Comparison of ENCODE assay signal across 4 fruit fly cellular contexts in genomic region chr3L:3862504-3863380, dm6.
TF ChIP-seq lines count a peak whose summit lies in the region.

No protein-coding gene starts in this region.

- TF ChIP-seq CTCF in whole organism, embryonic (GFP tag; optimal IDR thresholded peaks at IDR 0.05; lab: Kevin White, UChicago), result no peak

TF ChIP-seq in whole organism, embryonic, 481 proteins besides CTCF, POLR2A, EP300 and RAD21 (continues in another document):
- TF ChIP-seq stwl (tag; optimal IDR thresholded peaks at IDR 0.05; lab: Kevin White, UChicago) (peak; percentile 48), sna (GFP tag; IDR thresholded peaks at IDR 0.05; lab: Robert Waterston, UW; ENCODE audit: partially characterized antibody) (no peak), Hr39 (optimal IDR thresholded peaks at IDR 0.05; lab: Kevin White, UChicago) (no peak), CG5180 (GFP tag; optimal IDR thresholded peaks at IDR 0.05; lab: Kevin White, UChicago) (no peak), CG12942 (GFP tag; optimal IDR thresholded peaks at IDR 0.05; lab: Kevin White, UChicago) (peak; percentile 11), CG2875 (GFP tag; optimal IDR thresholded peaks at IDR 0.05; lab: Kevin White, UChicago) (peak; percentile 22), CG11456 (GFP tag; IDR thresholded peaks at IDR 0.05; lab: Robert Waterston, UW) (no peak), CHES-1-like (GFP tag; optimal IDR thresholded peaks at IDR 0.05; lab: Kevin White, UChicago) (peak; percentile 48), Nf-YA (GFP tag; IDR thresholded peaks at IDR 0.05; lab: Robert Waterston, UW) (no peak), sens-2 (GFP tag; IDR thresholded peaks at IDR 0.05; lab: Robert Waterston, UW) (peak; percentile 71), CG4854 (GFP tag; optimal IDR thresholded peaks at IDR 0.05; lab: Kevin White, UChicago) (peak; percentile 32), CG9797 (GFP tag; optimal IDR thresholded peaks at IDR 0.05; lab: Kevin White, UChicago) (no peak), CG11398 (GFP tag; optimal IDR thresholded peaks at IDR 0.05; lab: Kevin White, UChicago) (peak; percentile 72), CG6813 (GFP tag; optimal IDR thresholded peaks at IDR 0.05; lab: Kevin White, UChicago) (peak; percentile 63), slbo (GFP tag; IDR thresholded peaks at IDR 0.05; lab: Robert Waterston, UW) (peak; percentile 48), nom (GFP tag; optimal IDR thresholded peaks at IDR 0.05; lab: Kevin White, UChicago) (no peak), ERR (GFP tag; optimal IDR thresholded peaks at IDR 0.05; lab: Kevin White, UChicago) (peak; percentile 17), Taf1 (GFP tag; IDR thresholded peaks at IDR 0.05; lab: Robert Waterston, UW) (no peak), jigr1 (GFP tag; IDR thresholded peaks at IDR 0.05; lab: Robert Waterston, UW) (0 out of 3 replicates have a peak, but pooled peaks have one; percentile 39), Dp (GFP tag; optimal IDR thresholded peaks at IDR 0.05; lab: Kevin White, UChicago) (no peak), cwo (GFP tag; optimal IDR thresholded peaks at IDR 0.05; lab: Kevin White, UChicago) (no peak), CG15073 (GFP tag; optimal IDR thresholded peaks at IDR 0.05; lab: Kevin White, UChicago) (no peak), CG32767 (GFP tag; IDR thresholded peaks at IDR 0.05; lab: Robert Waterston, UW) (no peak)

TF ChIP-seq in whole organism, prepupa, 60 proteins besides CTCF, POLR2A, EP300 and RAD21 (continues in another document):
- TF ChIP-seq Eip78C (GFP tag; lab: Kevin White, UChicago) (peak; percentile 81), fkh (GFP tag; optimal IDR thresholded peaks at IDR 0.05; lab: Kevin White, UChicago) (peak; percentile 63), CG7368 (GFP tag; optimal IDR thresholded peaks at IDR 0.05; lab: Kevin White, UChicago) (no peak), Blimp-1 (GFP tag; optimal IDR thresholded peaks at IDR 0.05; lab: Kevin White, UChicago) (no peak), CG1621 (tag; optimal IDR thresholded peaks at IDR 0.05; lab: Kevin White, UChicago) (no peak), salr (GFP tag; optimal IDR thresholded peaks at IDR 0.05; lab: Kevin White, UChicago) (peak in 1 of 2 experiments; percentile 5), OdsH (GFP tag; optimal IDR thresholded peaks at IDR 0.05; lab: Kevin White, UChicago) (peak; percentile 40), cyc (GFP tag; optimal IDR thresholded peaks at IDR 0.05; lab: Kevin White, UChicago) (peak; percentile 11), Gug (GFP tag; IDR thresholded peaks at IDR 0.05; lab: Robert Waterston, UW) (no peak), ss (GFP tag; optimal IDR thresholded peaks at IDR 0.05; lab: Kevin White, UChicago) (peak in 1 of 2 experiments; percentile 60), Lpt (GFP tag; optimal IDR thresholded peaks at IDR 0.05; lab: Kevin White, UChicago) (peak; percentile 13), CG9139 (GFP tag; optimal IDR thresholded peaks at IDR 0.05; lab: Kevin White, UChicago) (no peak), CG15336 (GFP tag; IDR thresholded peaks at IDR 0.05; lab: Robert Waterston, UW) (0 out of 2 replicates have a peak, but pooled peaks have one; percentile 17), CG10669 (GFP tag; optimal IDR thresholded peaks at IDR 0.05; lab: Kevin White, UChicago) (no peak), Met (GFP tag; optimal IDR thresholded peaks at IDR 0.05; lab: Kevin White, UChicago) (peak; percentile 41), CG3032 (tag; optimal IDR thresholded peaks at IDR 0.05; lab: Kevin White, UChicago) (no peak), achi (GFP tag; optimal IDR thresholded peaks at IDR 0.05; lab: Kevin White, UChicago) (peak; percentile 37), CG6854 (GFP tag; optimal IDR thresholded peaks at IDR 0.05; lab: Kevin White, UChicago) (no peak), Ets96B (tag; optimal IDR thresholded peaks at IDR 0.05; lab: Kevin White, UChicago) (peak; percentile 12), Sox14 (GFP tag; optimal IDR thresholded peaks at IDR 0.05; lab: Kevin White, UChicago) (peak; percentile 32), CG6792 (GFP tag; optimal IDR thresholded peaks at IDR 0.05; lab: Kevin White, UChicago) (no peak), pdm3 (GFP tag; optimal IDR thresholded peaks at IDR 0.05; lab: Kevin White, UChicago) (peak; percentile 29), Hr4 (GFP tag; optimal IDR thresholded peaks at IDR 0.05; lab: Kevin White, UChicago) (peak; percentile 33), topi (GFP tag; optimal IDR thresholded peaks at IDR 0.05; lab: Kevin White, UChicago) (peak; percentile 31)

TF ChIP-seq in whole organism, pupa, 21 proteins besides CTCF, POLR2A, EP300 and RAD21:
- TF ChIP-seq rn (GFP tag; IDR thresholded peaks at IDR 0.05; lab: Robert Waterston, UW) (no peak), CG15710 (tag; optimal IDR thresholded peaks at IDR 0.05; lab: Kevin White, UChicago) (peak; percentile 11), CG10348 (GFP tag; IDR thresholded peaks at IDR 0.05; lab: Robert Waterston, UW) (no peak), CG17806 (tag; optimal IDR thresholded peaks at IDR 0.05; lab: Kevin White, UChicago) (peak; percentile 28), CG8159 (tag; optimal IDR thresholded peaks at IDR 0.05; lab: Kevin White, UChicago) (peak; percentile 36), CG9948 (tag; optimal IDR thresholded peaks at IDR 0.05; lab: Kevin White, UChicago) (peak; percentile 11), CG8301 (tag; optimal IDR thresholded peaks at IDR 0.05; lab: Kevin White, UChicago) (peak; percentile 2), Pif1A (GFP tag; optimal IDR thresholded peaks at IDR 0.05; lab: Kevin White, UChicago) (no peak), CG14655 (GFP tag; optimal IDR thresholded peaks at IDR 0.05; lab: Kevin White, UChicago) (peak; percentile 22), CG34367 (tag; optimal IDR thresholded peaks at IDR 0.05; lab: Kevin White, UChicago) (peak; percentile 10), D1 (tag; optimal IDR thresholded peaks at IDR 0.05; lab: Kevin White, UChicago) (no peak), CG12605 (GFP tag; IDR thresholded peaks at IDR 0.05; lab: Robert Waterston, UW) (no peak)

TF ChIP-seq in whole organism, wandering third instar larva, 38 proteins besides CTCF, POLR2A, EP300 and RAD21:
- TF ChIP-seq sv (GFP tag; optimal IDR thresholded peaks at IDR 0.05; lab: Kevin White, UChicago) (peak; percentile 45), sage (GFP tag; optimal IDR thresholded peaks at IDR 0.05; lab: Kevin White, UChicago) (no peak), OdsH (GFP tag; optimal IDR thresholded peaks at IDR 0.05; lab: Kevin White, UChicago) (peak; percentile 7), rgr (GFP tag; optimal IDR thresholded peaks at IDR 0.05; lab: Kevin White, UChicago) (peak; percentile 41)

Comparison
In these comparisons a context has a peak if more than half of its experiments do, and no peak if none do; other contexts are left out.
1. Of the 7 proteins assayed by ChIP-seq in both whole organism, embryonic and whole organism, prepupa: peak only in whole organism, embryonic: Blimp-1 and Sox102F; only in whole organism, prepupa: Hr39 and Lpt; in both: none; in neither: 3.